Worm (Caenorhabditis elegans): ENCODE results near the gene W06G6.17.

- no peak for TF ChIP-seq snpc-4 (tag; optimal IDR thresholded peaks at IDR 0.05)
- no peak for TF ChIP-seq lin-13 (tag; optimal IDR thresholded peaks at IDR 0.05)
- TF ChIP-seq nhr-2 (tag; optimal IDR thresholded peaks at IDR 0.05), result no peak
- no peak for TF ChIP-seq pha-4 (tag; optimal IDR thresholded peaks at IDR 0.05)
- no peak for TF ChIP-seq unc-39 (tag; optimal IDR thresholded peaks at IDR 0.05)
- no peak for TF ChIP-seq mab-5 (tag; optimal IDR thresholded peaks at IDR 0.05)
- TF ChIP-seq bed-3 (GFP tag; optimal IDR thresholded peaks at IDR 0.05), result no peak
- TF ChIP-seq elt-1 (tag; optimal IDR thresholded peaks at IDR 0.05; ENCODE audit: borderline replicate concordance, insufficient read depth), result no peak
- TF ChIP-seq ztf-11 (tag; optimal IDR thresholded peaks at IDR 0.05), result no peak
These were observed 23.4 kb upstream of the W06G6.17 start, which contains the start of gene F14F8.9 for ce11 chrV:16668473-16668872.

Measured in whole organism, mixed stage, embryonic.